Worm (Caenorhabditis elegans) whole organism, L1 larva: ENCODE data around the gene fbxa-137.
A peak's percentile ranks its signal among the peaks of the same experiment; 100 is the strongest.

Experiments
- C16A3.4 ChIP-seq: fragments of 150-350 bp; optimal IDR thresholded peaks from 2 replicates; lab custom pipeline; 2014; ENCODE audit warnings: missing biosample characterization, missing genetic modification characterization
- F16B12.6 ChIP-seq: fragments of 150-350 bp; optimal IDR thresholded peaks from 2 replicates; lab custom pipeline; 2014; ENCODE audit warnings: missing biosample characterization, missing genetic modification characterization
- Y116A8C.19 ChIP-seq: sonication (generic microtip); optimal IDR thresholded peaks from 2 replicates; lab custom pipeline; 2016; ENCODE audit warnings: missing compliant biosample characterization, missing genetic modification characterization, borderline replicate concordance
- blmp-1 ChIP-seq: fragments of 150-350 bp; optimal IDR thresholded peaks from 2 replicates; lab custom pipeline; 2014; ENCODE audit warnings: missing biosample characterization, missing genetic modification characterization
- ceh-8 ChIP-seq: fragments of 200-800 bp; sonication (Bioruptor generic); optimal IDR thresholded peaks from 2 replicates; lab custom pipeline; 2018; ENCODE audit warnings: mild to moderate bottlenecking, missing genetic modification characterization, moderate library complexity, missing compliant biosample characterization
- ceh-82 ChIP-seq, 3 experiments: fragments of 150-350 bp in 1 of 3; sonication (generic microtip) in 2 of 3; optimal IDR thresholded peaks; 2 replicates each; lab custom pipeline; 2014 to 2017; ENCODE audit warnings: missing biosample characterization in 3 of 3, missing genetic modification characterization in 3 of 3
- ceh-90 ChIP-seq: sonication (generic microtip); optimal IDR thresholded peaks from 2 replicates; lab custom pipeline; 2016; ENCODE audit warnings: missing genetic modification characterization, missing compliant biosample characterization
- ces-1 ChIP-seq: fragments of 150-350 bp; optimal IDR thresholded peaks from 2 replicates; lab custom pipeline; 2014; ENCODE audit warnings: missing biosample characterization, missing genetic modification reagents, missing genetic modification characterization
- dpl-1 ChIP-seq, 3 experiments: fragments of 150-350 bp in 2 of 3; sonication (generic microtip) in 1 of 3; optimal IDR thresholded peaks; 2 replicates each; lab custom pipeline; 2014 to 2017; ENCODE audit warnings: missing biosample characterization in 3 of 3, missing genetic modification characterization in 3 of 3, missing genetic modification reagents in 3 of 3
- efl-1 ChIP-seq, 4 experiments: fragments of 150-350 bp; optimal IDR thresholded peaks in 3 of 4; peaks in 1 of 4; 1 replicate in 1 of 4; 2 replicates in 3 of 4; lab custom pipeline; 2014; ENCODE audit warnings: missing biosample characterization in 2 of 4, missing genetic modification characterization in 2 of 4, missing genetic modification reagents in 2 of 4
- efl-3 ChIP-seq: fragments of 200-800 bp; sonication (Bioruptor generic); optimal IDR thresholded peaks from 2 replicates; lab custom pipeline; 2018; ENCODE audit warnings: mild to moderate bottlenecking, missing genetic modification characterization, missing compliant biosample characterization
- egl-27 ChIP-seq, 2 experiments: fragments of 150-350 bp in 1 of 2; sonication (generic microtip); optimal IDR thresholded peaks; 3 replicates each; lab custom pipeline; 2017 to 2018; ENCODE audit warnings: missing biosample characterization in 2 of 2, missing genetic modification characterization in 2 of 2, missing genetic modification reagents in 2 of 2
- elt-2 ChIP-seq: sonication (generic microtip); optimal IDR thresholded peaks from 2 replicates; lab custom pipeline; 2016; ENCODE audit warnings: missing genetic modification characterization, mild to moderate bottlenecking, inconsistent platforms, missing compliant biosample characterization, missing genetic modification reagents
- elt-3 ChIP-seq, 6 experiments: fragments of 150-350 bp in 1 of 6; sonication (generic microtip); optimal IDR thresholded peaks; 2 replicates each; lab custom pipeline; 2017 to 2018; ENCODE audit warnings: missing biosample characterization in 6 of 6, missing genetic modification characterization in 6 of 6, inconsistent platforms in 1 of 6
- fkh-4 ChIP-seq: sonication (generic microtip); optimal IDR thresholded peaks from 2 replicates; lab custom pipeline; 2016; ENCODE audit warnings: missing compliant biosample characterization, missing genetic modification characterization, borderline replicate concordance
- fkh-8 ChIP-seq: sonication (generic microtip); optimal IDR thresholded peaks from 2 replicates; lab custom pipeline; 2016; ENCODE audit warnings: mild to moderate bottlenecking, missing genetic modification characterization, missing compliant biosample characterization
- grh-1 ChIP-seq: fragments of 200-800 bp; sonication (Bioruptor generic); IDR thresholded peaks from 2 replicates; pipeline ENCODE4 v1.3.6; 2022; ENCODE audit warnings: missing genetic modification reagents, missing genetic modification characterization, missing compliant biosample characterization
- irx-1 ChIP-seq: sonication (generic microtip); optimal IDR thresholded peaks from 2 replicates; lab custom pipeline; 2016; ENCODE audit warnings: missing genetic modification characterization, missing compliant biosample characterization
- isw-1 ChIP-seq: fragments of 200-800 bp; sonication (Bioruptor generic); IDR thresholded peaks from 2 replicates; pipeline ENCODE4 v1.3.6; 2022; ENCODE audit warnings: missing genetic modification characterization, missing compliant biosample characterization
- lin-14 ChIP-seq: fragments of 200-800 bp; sonication (Bioruptor generic); optimal IDR thresholded peaks from 2 replicates; lab custom pipeline; 2018; ENCODE audit warnings: mild to moderate bottlenecking, missing genetic modification characterization, moderate library complexity, missing compliant biosample characterization
- lin-35 ChIP-seq, 2 experiments: fragments of 150-350 bp; optimal IDR thresholded peaks; 2 replicates each; lab custom pipeline; 2014; ENCODE audit warnings: missing biosample characterization in 2 of 2, missing genetic modification characterization in 2 of 2, missing genetic modification reagents in 2 of 2
- lsy-2 ChIP-seq, 2 experiments: fragments of 150-350 bp; optimal IDR thresholded peaks; 2 replicates each; lab custom pipeline; 2014; ENCODE audit warnings: missing biosample characterization in 2 of 2, missing genetic modification characterization in 2 of 2
- mep-1 ChIP-seq: fragments of 150-350 bp; optimal IDR thresholded peaks from 2 replicates; lab custom pipeline; 2014; ENCODE audit warnings: missing biosample characterization, missing genetic modification characterization
- nhr-20 ChIP-seq: sonication (generic microtip); optimal IDR thresholded peaks from 2 replicates; lab custom pipeline; 2016; ENCODE audit warnings: mild to moderate bottlenecking, missing genetic modification characterization, missing compliant biosample characterization
- nhr-28 ChIP-seq: fragments of 150-350 bp; optimal IDR thresholded peaks from 2 replicates; lab custom pipeline; 2014; ENCODE audit warnings: missing biosample characterization, missing genetic modification characterization
- nhr-47 ChIP-seq: sonication (generic microtip); optimal IDR thresholded peaks from 2 replicates; lab custom pipeline; 2016; ENCODE audit warnings: mild to moderate bottlenecking, missing genetic modification characterization, moderate library complexity, missing compliant biosample characterization
- nhr-71 ChIP-seq: sonication (generic microtip); optimal IDR thresholded peaks from 2 replicates; lab custom pipeline; 2016; ENCODE audit warnings: mild to moderate bottlenecking, missing genetic modification characterization, moderate library complexity, missing compliant biosample characterization
- nhr-84 ChIP-seq: sonication (generic microtip); optimal IDR thresholded peaks from 2 replicates; lab custom pipeline; 2017; ENCODE audit warnings: missing biosample characterization, missing genetic modification characterization
- nhr-90 ChIP-seq: sonication (generic microtip); optimal IDR thresholded peaks from 2 replicates; lab custom pipeline; 2016; ENCODE audit warnings: mild to moderate bottlenecking, missing genetic modification characterization, missing compliant biosample characterization; ENCODE audit not compliant: poor library complexity
- rnt-1 ChIP-seq: sonication (generic microtip); optimal IDR thresholded peaks from 2 replicates; lab custom pipeline; 2016; ENCODE audit warnings: mild to moderate bottlenecking, missing genetic modification characterization, moderate library complexity, missing compliant biosample characterization
- skn-1 ChIP-seq: fragments of 150-350 bp; optimal IDR thresholded peaks from 2 replicates; lab custom pipeline; 2014; ENCODE audit warnings: missing biosample characterization, missing genetic modification characterization
- snu-23 ChIP-seq: sonication (generic microtip); optimal IDR thresholded peaks from 2 replicates; lab custom pipeline; 2016; ENCODE audit warnings: missing genetic modification characterization, missing compliant biosample characterization
- sox-4 ChIP-seq: sonication (generic microtip); optimal IDR thresholded peaks from 2 replicates; lab custom pipeline; 2016; ENCODE audit warnings: missing genetic modification characterization, missing compliant biosample characterization
- sup-37 ChIP-seq: fragments of 200-800 bp; sonication (Bioruptor generic); optimal IDR thresholded peaks from 2 replicates; lab custom pipeline; 2018; ENCODE audit warnings: mild to moderate bottlenecking, missing genetic modification characterization, missing compliant biosample characterization
- swsn-7 ChIP-seq: sonication (generic microtip); optimal IDR thresholded peaks from 2 replicates; lab custom pipeline; 2016; ENCODE audit warnings: missing genetic modification characterization, missing compliant biosample characterization
- tbx-2 ChIP-seq: sonication (generic microtip); optimal IDR thresholded peaks from 2 replicates; lab custom pipeline; 2016; ENCODE audit warnings: missing genetic modification characterization, missing compliant biosample characterization
- unc-130 ChIP-seq: fragments of 150-350 bp; optimal IDR thresholded peaks from 2 replicates; lab custom pipeline; 2017; ENCODE audit warnings: missing biosample characterization, missing genetic modification characterization, inconsistent platforms
- unc-98 ChIP-seq: fragments of 200-800 bp; sonication (Bioruptor generic); IDR thresholded peaks from 2 replicates; pipeline ENCODE4 v1.3.6; 2022; ENCODE audit warnings: missing genetic modification characterization, missing compliant biosample characterization
- vab-15 ChIP-seq: sonication (generic microtip); optimal IDR thresholded peaks from 2 replicates; lab custom pipeline; 2017; ENCODE audit warnings: missing genotype, mild to moderate bottlenecking, missing genetic modification characterization, missing compliant biosample characterization
- xbp-1 ChIP-seq: sonication (generic microtip); optimal IDR thresholded peaks from 2 replicates; lab custom pipeline; 2016; ENCODE audit warnings: missing genetic modification characterization, missing compliant biosample characterization
- zag-1 ChIP-seq: fragments of 150-350 bp; optimal IDR thresholded peaks from 2 replicates; lab custom pipeline; 2014; ENCODE audit warnings: missing biosample characterization, missing genetic modification characterization

Gene fbxa-137

ce11 chrV:2250126-2250590, 28.5 kb upstream of the fbxa-137 start, which contains the start of gene cyp-33C7 (continued):
- peak in 1 of 3 experiments; percentile 26 for TF ChIP-seq ceh-82 (tag; optimal IDR thresholded peaks at IDR 0.05; lab: Kevin White, UChicago)
- TF ChIP-seq nhr-84 (tag; lab: Kevin White, UChicago): no peak
- TF ChIP-seq sox-4 (tag; lab: Kevin White, UChicago): no peak
- TF ChIP-seq lsy-2 (tag; optimal IDR thresholded peaks at IDR 0.05; lab: Kevin White, UChicago): peak; percentile 19 to 23
- no peak for TF ChIP-seq egl-27 (tag; optimal IDR thresholded peaks at IDR 0.05; lab: Kevin White, UChicago)
- TF ChIP-seq efl-3 (GFP tag; lab: Kevin White, UChicago): no peak
- TF ChIP-seq grh-1 (GFP tag; lab: Robert Waterston, UW): no peak
- no peak for TF ChIP-seq unc-130
- no peak for TF ChIP-seq Y116A8C.19 (tag; lab: Kevin White, UChicago)
- TF ChIP-seq lin-14 (GFP tag; lab: Kevin White, UChicago): peak; percentile 88
- TF ChIP-seq C16A3.4: peak; percentile 25
- TF ChIP-seq fkh-4: no peak
- no peak for TF ChIP-seq isw-1 (GFP tag; lab: Robert Waterston, UW)
- TF ChIP-seq vab-15: no peak
- no peak for TF ChIP-seq irx-1 (tag; lab: Kevin White, UChicago)
- no peak for TF ChIP-seq ceh-90 (tag; lab: Kevin White, UChicago)
- peak; percentile 36 for TF ChIP-seq nhr-90 (tag; lab: Kevin White, UChicago)
- peak; percentile 2 for TF ChIP-seq fkh-8 (tag; lab: Kevin White, UChicago)
- peak in 1 of 6 experiments; percentile 37 for TF ChIP-seq elt-3 (tag; optimal IDR thresholded peaks at IDR 0.05; lab: Kevin White, UChicago)
- TF ChIP-seq, all 84 proteins: peak for 20

ce11 chrV:2251774-2252173, 26.8 kb upstream of the fbxa-137 start:
- TF ChIP-seq elt-2 (tag; lab: Kevin White, UChicago): peak; percentile 2
- no peak for TF ChIP-seq grh-1 (GFP tag; lab: Robert Waterston, UW)

ce11 chrV:2254553-2255124, 24.0 kb upstream of the fbxa-137 start, which contains the start of gene str-253:
str-253 (minus strand) TSS chrV:2254603.
- TF ChIP-seq unc-130: no peak
- TF ChIP-seq nhr-47: no peak
- TF ChIP-seq grh-1 (GFP tag; lab: Robert Waterston, UW): no peak
- no peak for TF ChIP-seq Y116A8C.19 (tag; lab: Kevin White, UChicago)
- no peak for TF ChIP-seq unc-98 (GFP tag; lab: Robert Waterston, UW)
- TF ChIP-seq xbp-1 (tag; lab: Kevin White, UChicago): no peak
- TF ChIP-seq C16A3.4: no peak
- TF ChIP-seq snu-23 (GFP tag; lab: Kevin White, UChicago): no peak

ce11 chrV:2255191-2255590, 23.4 kb upstream of the fbxa-137 start, which contains the start of gene F41B5.1:
F41B5.1 (plus strand) TSS chrV:2255533.
- TF ChIP-seq isw-1 (GFP tag; lab: Robert Waterston, UW) (peak; percentile 9; the same call in 1 of the 2 replicates), lsy-2 (tag; optimal IDR thresholded peaks at IDR 0.05; lab: Kevin White, UChicago) (peak in 1 of 2 experiments; percentile 3)

- TF ChIP-seq efl-1 (optimal IDR thresholded peaks at IDR 0.05; lab: Kevin White, UChicago) (peak; percentile 36 to 51), efl-1 (GFP tag; optimal IDR thresholded peaks at IDR 0.05 in 1 of 2; lab: Kevin White, UChicago) (no peak), nhr-20 (tag; lab: Kevin White, UChicago) (peak; percentile 92), F16B12.6 (tag; lab: Kevin White, UChicago) (no peak), snu-23 (GFP tag; lab: Kevin White, UChicago) (peak; percentile 57), dpl-1 (GFP tag; optimal IDR thresholded peaks at IDR 0.05; lab: Kevin White, UChicago) (peak in 1 of 3 experiments; percentile 20), lin-35 (GFP tag; optimal IDR thresholded peaks at IDR 0.05; lab: Kevin White, UChicago) (peak in 1 of 2 experiments; percentile 56), C16A3.4 (no peak), sup-37 (GFP tag; lab: Kevin White, UChicago) (no peak), lsy-2 (tag; optimal IDR thresholded peaks at IDR 0.05; lab: Kevin White, UChicago) (peak; percentile 2 to 43), efl-3 (GFP tag; lab: Kevin White, UChicago) (no peak), nhr-28 (tag; lab: Kevin White, UChicago) (no peak), mep-1 (tag; lab: Kevin White, UChicago) (peak; percentile 34), skn-1 (peak; percentile 97), nhr-71 (tag; lab: Kevin White, UChicago) (peak; percentile 57), elt-3 (tag; optimal IDR thresholded peaks at IDR 0.05; lab: Kevin White, UChicago) (peak in 1 of 6 experiments; percentile 6), swsn-7 (tag; lab: Kevin White, UChicago) (no peak), rnt-1 (tag; lab: Kevin White, UChicago) (peak; percentile 1), zag-1 (tag; lab: Kevin White, UChicago) (no peak), ces-1 (GFP tag; lab: Kevin White, UChicago) (no peak), blmp-1 (tag; lab: Kevin White, UChicago) (peak; percentile 61), ceh-8 (GFP tag; lab: Kevin White, UChicago) (no peak), tbx-2 (tag; lab: Kevin White, UChicago) (peak; percentile 24)
These were observed 18.9 kb upstream of the fbxa-137 start, which contains the start of gene nhr-182 for ce11 chrV:2259750-2260149. nhr-182 (minus strand) TSS chrV:2259927.
